Worm (Caenorhabditis elegans) whole organism, mixed stage, embryonic: Measurements from ENCODE around the gene R05D8.9.

Experiments used
- bed-3 ChIP-seq: fragments of 200-800 bp; sonication (Bioruptor generic); optimal IDR thresholded peaks from 3 replicates; lab custom pipeline; 2018; ENCODE audit warnings: mild to moderate bottlenecking, missing genetic modification characterization, moderate library complexity, missing compliant biosample characterization
- ceh-83 ChIP-seq: fragments of 200-800 bp; sonication (Bioruptor generic); optimal IDR thresholded peaks from 2 replicates; lab custom pipeline; 2018; ENCODE audit warnings: mild to moderate bottlenecking, missing genetic modification characterization, missing compliant biosample characterization
- ces-1 ChIP-seq: fragments of 150-350 bp; optimal IDR thresholded peaks from 2 replicates; lab custom pipeline; 2014; ENCODE audit warnings: missing biosample characterization, missing genetic modification reagents, missing genetic modification characterization
- drap-1 ChIP-seq: fragments of 200-800 bp; sonication (Bioruptor generic); optimal IDR thresholded peaks from 3 replicates; lab custom pipeline; 2018; ENCODE audit warnings: mild to moderate bottlenecking, missing genetic modification characterization, missing compliant biosample characterization
- elt-3 ChIP-seq: fragments of 150-350 bp; optimal IDR thresholded peaks from 2 replicates; lab custom pipeline; 2014; ENCODE audit warnings: missing biosample characterization, missing genetic modification characterization
- lin-13 ChIP-seq: fragments of 150-350 bp; optimal IDR thresholded peaks from 2 replicates; lab custom pipeline; 2014; ENCODE audit warnings: missing biosample characterization, missing genetic modification characterization
- mab-5 ChIP-seq: fragments of 150-350 bp; optimal IDR thresholded peaks from 2 replicates; lab custom pipeline; 2014; ENCODE audit warnings: missing biosample characterization, missing genetic modification characterization
- mep-1 ChIP-seq: fragments of 150-350 bp; optimal IDR thresholded peaks from 2 replicates; lab custom pipeline; 2017; ENCODE audit warnings: missing biosample characterization, missing genetic modification reagents, missing genetic modification characterization, inconsistent platforms
- nhr-2 ChIP-seq: fragments of 150-350 bp; optimal IDR thresholded peaks from 2 replicates; lab custom pipeline; 2014; ENCODE audit warnings: missing biosample characterization, missing genetic modification characterization
- nhr-237 ChIP-seq: fragments of 150-350 bp; optimal IDR thresholded peaks from 2 replicates; lab custom pipeline; 2014; ENCODE audit warnings: missing biosample characterization, missing genetic modification characterization
- nhr-76 ChIP-seq: sonication (generic microtip); optimal IDR thresholded peaks from 2 replicates; lab custom pipeline; 2017; ENCODE audit warnings: missing biosample characterization, missing genetic modification characterization
- snpc-4 ChIP-seq: fragments of 150-350 bp; optimal IDR thresholded peaks from 2 replicates; lab custom pipeline; 2014; ENCODE audit warnings: missing biosample characterization, missing genetic modification characterization
- unc-39 ChIP-seq: fragments of 150-350 bp; optimal IDR thresholded peaks from 2 replicates; lab custom pipeline; 2014; ENCODE audit warnings: missing biosample characterization, missing genetic modification characterization
- unc-62 ChIP-seq: fragments of 150-350 bp; optimal IDR thresholded peaks from 2 replicates; lab custom pipeline; 2014; ENCODE audit warnings: missing biosample characterization, missing genetic modification reagents, missing genetic modification characterization

DNA sequence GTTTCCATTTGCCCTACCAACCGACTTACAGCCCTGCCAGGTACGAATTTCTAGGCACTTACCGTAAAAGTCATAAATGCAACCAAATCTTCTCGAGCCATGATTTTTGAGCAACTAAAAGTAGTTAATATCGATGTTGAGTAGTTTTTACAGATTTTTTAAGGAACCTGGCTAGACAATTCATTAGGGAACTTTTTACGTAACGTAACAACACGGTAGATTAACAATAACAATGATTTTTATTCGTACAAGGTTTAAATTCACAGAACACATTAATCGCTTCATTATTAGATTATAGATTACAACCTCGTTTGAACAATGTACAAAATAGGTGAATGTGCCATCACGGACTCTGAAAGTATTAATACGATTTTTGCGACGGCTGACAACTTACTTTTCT, 14.4 kb downstream of the R05D8.9 start, which contains the start of gene srx-26:
- TF ChIP-seq bed-3 (GFP tag; lab: Kevin White, UChicago) (no peak), lin-13 (tag; lab: Kevin White, UChicago) (no peak), unc-62 (GFP tag; lab: Kevin White, UChicago) (no peak), unc-39 (tag; lab: Kevin White, UChicago) (no peak), ceh-83 (no peak), elt-3 (tag; lab: Kevin White, UChicago) (no peak), mab-5 (tag; lab: Kevin White, UChicago) (no peak), drap-1 (GFP tag; lab: Kevin White, UChicago) (no peak), snpc-4 (no peak), ces-1 (no peak), nhr-2 (no peak), mep-1 (tag; lab: Kevin White, UChicago) (no peak), nhr-76 (tag; lab: Kevin White, UChicago) (no peak), nhr-237 (tag; lab: Kevin White, UChicago) (no peak)
